Fruit fly (Drosophila melanogaster) whole organism: Measurements from ENCODE around the gene CG10431.

ENCODE experiments used
- CG8478 ChIP-seq: fragments of >200 bp; optimal IDR thresholded peaks from 2 replicates; lab custom pipeline; 2018; ENCODE audit warnings: inconsistent platforms
- EcR ChIP-seq, 2 experiments: fragments of >200 bp; optimal IDR thresholded peaks; 2 replicates each; lab custom pipeline; 2017; ENCODE audit warnings: missing biosample characterization in 2 of 2, missing genetic modification characterization in 2 of 2, missing genetic modification reagents in 2 of 2
- pan ChIP-seq: fragments of >200 bp; optimal IDR thresholded peaks from 2 replicates; lab custom pipeline; 2017
- psq ChIP-seq: fragments of >200 bp; optimal IDR thresholded peaks from 2 replicates; lab custom pipeline; 2017

- TF ChIP-seq EcR (GFP tag; optimal IDR thresholded peaks at IDR 0.05; lab: Kevin White, UChicago): no peak
- TF ChIP-seq psq (lab: Kevin White, UChicago): no peak
- TF ChIP-seq pan (lab: Kevin White, UChicago): no peak
- TF ChIP-seq CG8478 (lab: Kevin White, UChicago): no peak
Observed at dm6 chr2L:18976749-18977148, 2.2 kb downstream of the CG10431 start.
